Fruit fly (Drosophila melanogaster) whole organism, pupa: Measurements from ENCODE around the gene Ir7g.

Source experiments
- CG10348 ChIP-seq: fragments of 200-800 bp; sonication (Bioruptor generic); IDR thresholded peaks from 2 replicates; pipeline ENCODE4 v1.3.6; 2022; ENCODE audit warnings: missing biosample characterization, missing genetic modification characterization
- CG12605 ChIP-seq: fragments of 200-800 bp; sonication (Bioruptor generic); IDR thresholded peaks from 2 replicates; pipeline ENCODE4 v1.3.6; 2022; ENCODE audit warnings: missing biosample characterization, missing genetic modification characterization
- CG13204 ChIP-seq: fragments of 200-800 bp; sonication (Bioruptor generic); optimal IDR thresholded peaks from 2 replicates; lab custom pipeline; 2018; ENCODE audit warnings: missing biosample characterization, mild to moderate bottlenecking, missing genetic modification characterization, moderate library complexity
- CG14655 ChIP-seq: fragments of 200-800 bp; sonication (Bioruptor generic); optimal IDR thresholded peaks from 3 replicates; lab custom pipeline; 2017; ENCODE audit warnings: mild to moderate bottlenecking, missing biosample characterization, missing genetic modification reagents, missing genetic modification characterization
- CG15710 ChIP-seq: fragments of 200-800 bp; sonication (Bioruptor generic); optimal IDR thresholded peaks from 2 replicates; lab custom pipeline; 2018; ENCODE audit warnings: missing biosample characterization, mild to moderate bottlenecking, missing genetic modification characterization, moderate library complexity
- CG17806 ChIP-seq: fragments of 200-800 bp; sonication (Bioruptor generic); optimal IDR thresholded peaks from 2 replicates; lab custom pipeline; 2018; ENCODE audit warnings: missing biosample characterization, mild to moderate bottlenecking, missing genetic modification characterization, moderate library complexity
- CG32121 ChIP-seq: fragments of 200-800 bp; sonication (Bioruptor generic); IDR thresholded peaks from 2 replicates; pipeline ENCODE4 v1.3.6; 2022; ENCODE audit warnings: missing biosample characterization, missing genetic modification characterization
- CG34367 ChIP-seq: fragments of 200-800 bp; sonication (Bioruptor generic); optimal IDR thresholded peaks from 2 replicates; lab custom pipeline; 2018; ENCODE audit warnings: missing biosample characterization, mild to moderate bottlenecking, missing genetic modification characterization
- CG4496 ChIP-seq: fragments of 200-800 bp; sonication (Bioruptor generic); IDR thresholded peaks from 3 replicates; pipeline ENCODE4 v1.3.6; 2022; ENCODE audit warnings: missing biosample characterization, missing genetic modification characterization
- CG8159 ChIP-seq: fragments of 200-800 bp; sonication (Bioruptor generic); optimal IDR thresholded peaks from 3 replicates; lab custom pipeline; 2018; ENCODE audit warnings: missing biosample characterization, mild to moderate bottlenecking, missing genetic modification characterization, moderate library complexity
- CG8301 ChIP-seq: fragments of 200-800 bp; sonication (Bioruptor generic); optimal IDR thresholded peaks from 2 replicates; lab custom pipeline; 2018; ENCODE audit warnings: missing biosample characterization, mild to moderate bottlenecking, missing genetic modification characterization
- CG9948 ChIP-seq: fragments of 200-800 bp; sonication (Bioruptor generic); optimal IDR thresholded peaks from 2 replicates; lab custom pipeline; 2018; ENCODE audit warnings: missing biosample characterization, mild to moderate bottlenecking, missing genetic modification characterization, moderate library complexity
- D1 ChIP-seq: fragments of 200-800 bp; sonication (Bioruptor generic); optimal IDR thresholded peaks from 2 replicates; lab custom pipeline; 2018; ENCODE audit warnings: missing biosample characterization, mild to moderate bottlenecking, missing genetic modification characterization, moderate library complexity
- EcR ChIP-seq: fragments of 200-800 bp; sonication (Bioruptor generic); optimal IDR thresholded peaks from 3 replicates; lab custom pipeline; 2019; ENCODE audit warnings: missing biosample characterization, missing genetic modification characterization, mild to moderate bottlenecking, moderate library complexity, missing genetic modification reagents
- Ets98B ChIP-seq: fragments of 200-800 bp; sonication (Bioruptor generic); IDR thresholded peaks from 2 replicates; pipeline ENCODE4 v1.3.6; 2022; ENCODE audit warnings: missing biosample characterization, missing genetic modification characterization
- Pif1A ChIP-seq: fragments of 200-800 bp; sonication (Bioruptor generic); optimal IDR thresholded peaks from 3 replicates; lab custom pipeline; 2016; ENCODE audit warnings: missing biosample characterization, missing genetic modification characterization
- Pif1B ChIP-seq: fragments of 200-800 bp; sonication (Bioruptor generic); optimal IDR thresholded peaks from 3 replicates; lab custom pipeline; 2016; ENCODE audit warnings: missing biosample characterization, missing genetic modification characterization
- Snoo ChIP-seq: fragments of 200-800 bp; sonication (Bioruptor generic); optimal IDR thresholded peaks from 3 replicates; lab custom pipeline; 2017; ENCODE audit warnings: missing biosample characterization, mild to moderate bottlenecking, missing genetic modification characterization, inconsistent platforms
- fd96Ca ChIP-seq: fragments of 200-800 bp; sonication (Bioruptor generic); IDR thresholded peaks from 3 replicates; pipeline ENCODE4 v1.3.6; 2022; ENCODE audit warnings: missing biosample characterization, missing genetic modification characterization
- gl ChIP-seq: fragments of 200-800 bp; sonication (Bioruptor generic); optimal IDR thresholded peaks from 2 replicates; lab custom pipeline; 2018; ENCODE audit warnings: missing biosample characterization, mild to moderate bottlenecking, missing genetic modification characterization
- rn ChIP-seq: fragments of 200-800 bp; sonication (Bioruptor generic); IDR thresholded peaks from 2 replicates; pipeline ENCODE4 v1.3.6; 2022; ENCODE audit warnings: missing biosample characterization, missing genetic modification characterization

Ir7g gene

dm6 chrX:7884360-7884759 is at the start of gene Ir7g:
Gene Ir7g, plus strand, starts transcription at chrX:7884660.
- TF ChIP-seq CG34367 (tag; lab: Kevin White, UChicago) = no peak
- no peak for TF ChIP-seq Snoo (tag; lab: Kevin White, UChicago)
- no peak for TF ChIP-seq CG13204 (GFP tag; lab: Kevin White, UChicago)
- TF ChIP-seq rn (GFP tag; lab: Robert Waterston, UW) = no peak
- no peak for TF ChIP-seq Ets98B (GFP tag; lab: Robert Waterston, UW)
- TF ChIP-seq CG12605 (GFP tag; lab: Robert Waterston, UW) = no peak
- TF ChIP-seq CG9948 (tag; lab: Kevin White, UChicago) = no peak
- TF ChIP-seq D1 (tag; lab: Kevin White, UChicago) = no peak

dm6 chrX:7854144-7854543 is 30.3 kb upstream of the Ir7g start, which contains the start of gene CG10920:
Gene CG10920, minus strand, starts transcription at chrX:7854244.
- TF ChIP-seq CG8159 (tag; lab: Kevin White, UChicago) = no peak
- TF ChIP-seq CG9948 (tag; lab: Kevin White, UChicago) = no peak
- no peak for TF ChIP-seq rn (GFP tag; lab: Robert Waterston, UW)
- TF ChIP-seq Pif1B (GFP tag; lab: Kevin White, UChicago) = no peak
- TF ChIP-seq CG32121 = no peak
- no peak for TF ChIP-seq CG14655
- TF ChIP-seq gl (tag; lab: Kevin White, UChicago) = no peak
- TF ChIP-seq CG4496 (GFP tag; lab: Robert Waterston, UW) = no peak
- no peak for TF ChIP-seq CG8301 (tag; lab: Kevin White, UChicago)
- TF ChIP-seq Snoo (tag; lab: Kevin White, UChicago) = no peak
- TF ChIP-seq CG12605 (GFP tag; lab: Robert Waterston, UW) = no peak
- TF ChIP-seq CG15710 (tag; lab: Kevin White, UChicago) = no peak
- no peak for TF ChIP-seq Pif1A
- no peak for TF ChIP-seq D1 (tag; lab: Kevin White, UChicago)

dm6 chrX:7857873-7858272 is 26.6 kb upstream of the Ir7g start, which contains the start of gene CG1409:
Gene CG1409, plus strand, starts transcription at chrX:7858173.
- TF ChIP-seq CG32121 (no peak), Ets98B (GFP tag; lab: Robert Waterston, UW) (no peak), CG34367 (tag; lab: Kevin White, UChicago) (no peak)

dm6 chrX:7866868-7867267 is 17.6 kb upstream of the Ir7g start, which contains the start of gene Ir7b:
Gene Ir7b, minus strand, starts transcription at chrX:7866968.
- TF ChIP-seq CG17806 (tag; lab: Kevin White, UChicago) = no peak
- no peak for TF ChIP-seq rn (GFP tag; lab: Robert Waterston, UW)
- TF ChIP-seq CG8301 (tag; lab: Kevin White, UChicago) = no peak
- TF ChIP-seq CG32121 = no peak
- TF ChIP-seq CG4496 (GFP tag; lab: Robert Waterston, UW) = no peak
- no peak for TF ChIP-seq CG10348 (GFP tag; lab: Robert Waterston, UW)
- TF ChIP-seq Snoo (tag; lab: Kevin White, UChicago) = no peak
- no peak for TF ChIP-seq fd96Ca (GFP tag; lab: Robert Waterston, UW)
- TF ChIP-seq Pif1B (GFP tag; lab: Kevin White, UChicago) = no peak
- TF ChIP-seq Ets98B (GFP tag; lab: Robert Waterston, UW) = no peak
- TF ChIP-seq CG13204 (GFP tag; lab: Kevin White, UChicago) = no peak
- no peak for TF ChIP-seq CG8159 (tag; lab: Kevin White, UChicago)
- no peak for TF ChIP-seq CG34367 (tag; lab: Kevin White, UChicago)
- no peak for TF ChIP-seq CG15710 (tag; lab: Kevin White, UChicago)

- no peak for TF ChIP-seq Snoo (tag; lab: Kevin White, UChicago)
- no peak for TF ChIP-seq fd96Ca (GFP tag; lab: Robert Waterston, UW)
- no peak for TF ChIP-seq CG9948 (tag; lab: Kevin White, UChicago)
- no peak for TF ChIP-seq CG34367 (tag; lab: Kevin White, UChicago)
- no peak for TF ChIP-seq CG4496 (GFP tag; lab: Robert Waterston, UW)
- no peak for TF ChIP-seq EcR (GFP tag; lab: Kevin White, UChicago)
- no peak for TF ChIP-seq Ets98B (GFP tag; lab: Robert Waterston, UW)
- no peak for TF ChIP-seq D1 (tag; lab: Kevin White, UChicago)
- TF ChIP-seq gl (tag; lab: Kevin White, UChicago) = no peak
These were observed 11.1 kb upstream of the Ir7g start, which contains the start of gene dec for dm6 chrX:7873172-7873930. Gene dec, minus strand, starts transcription at chrX:7873222.

dm6 chrX:7874094-7874493 is 10.4 kb upstream of the Ir7g start, which contains the start of gene Ir7c:
Gene Ir7c, plus strand, starts transcription at chrX:7874394.
- TF ChIP-seq CG34367 (tag; lab: Kevin White, UChicago) = no peak
- no peak for TF ChIP-seq CG10348 (GFP tag; lab: Robert Waterston, UW)
- no peak for TF ChIP-seq CG8301 (tag; lab: Kevin White, UChicago)
- TF ChIP-seq CG32121 = no peak
- TF ChIP-seq Pif1B (GFP tag; lab: Kevin White, UChicago) = no peak
